Fruit fly (Drosophila melanogaster): ENCODE measurements around the gene CG31370.

CG31370 gene

dm6 chr3R:25262322-25262761, 39.9 kb upstream of the CG31370 start, which contains the start of the genes Kdsr and CG11858 (continued):
- TF ChIP-seq CG4282 (GFP tag; optimal IDR thresholded peaks at IDR 0.05): no peak
- no peak for TF ChIP-seq emc (GFP tag; optimal IDR thresholded peaks at IDR 0.05)
- peak; percentile 63 for TF ChIP-seq exex (tag; optimal IDR thresholded peaks at IDR 0.05)
- TF ChIP-seq CG15011 (GFP tag; optimal IDR thresholded peaks at IDR 0.05): no peak
- no peak for TF ChIP-seq Poxn (GFP tag; IDR thresholded peaks at IDR 0.05)
- peak; percentile 30 for TF ChIP-seq CG4617 (GFP tag; optimal IDR thresholded peaks at IDR 0.05; ENCODE audit: borderline replicate concordance)
- peak; percentile 19 for TF ChIP-seq ems (GFP tag; optimal IDR thresholded peaks at IDR 0.05)
- no peak for TF ChIP-seq gsb-n (tag; optimal IDR thresholded peaks at IDR 0.05)
- TF ChIP-seq vvl (GFP tag; IDR thresholded peaks at IDR 0.05): peak; percentile 91
- peak; percentile 52 for TF ChIP-seq BEAF-32 (GFP tag; optimal IDR thresholded peaks at IDR 0.05)
- peak; percentile 26 for TF ChIP-seq tx (GFP tag; optimal IDR thresholded peaks at IDR 0.05)
- peak; percentile 58 for TF ChIP-seq caup (GFP tag; optimal IDR thresholded peaks at IDR 0.05; ENCODE audit: severe bottlenecking)
- TF ChIP-seq C15 (GFP tag; IDR thresholded peaks at IDR 0.05): no peak
- peak; percentile 72 for TF ChIP-seq CG2889 (GFP tag; IDR thresholded peaks at IDR 0.05)
- TF ChIP-seq twi (tag; optimal IDR thresholded peaks at IDR 0.05): peak; percentile 30
- no peak for TF ChIP-seq BtbVII (GFP tag; optimal IDR thresholded peaks at IDR 0.05)
- no peak for TF ChIP-seq org-1 (GFP tag; optimal IDR thresholded peaks at IDR 0.05)
- no peak for TF ChIP-seq sr (GFP tag; IDR thresholded peaks at IDR 0.05)
- TF ChIP-seq Antp (GFP tag; optimal IDR thresholded peaks at IDR 0.05): peak; percentile 28
- 0 out of 2 replicates have a peak, but pooled peaks have one; percentile 17 for TF ChIP-seq sim (GFP tag; IDR thresholded peaks at IDR 0.05)
- no peak for TF ChIP-seq CG1024 (GFP tag; IDR thresholded peaks at IDR 0.05)
- no peak; the same call in 1 of the 2 replicates for TF ChIP-seq onecut (GFP tag; IDR thresholded peaks at IDR 0.05)
- no peak for TF ChIP-seq CG15479 (GFP tag; optimal IDR thresholded peaks at IDR 0.05)
- peak; percentile 40 for TF ChIP-seq NfI (GFP tag; optimal IDR thresholded peaks at IDR 0.05)
- peak; percentile 79 for TF ChIP-seq CG12391 (tag; optimal IDR thresholded peaks at IDR 0.05)
- no peak for TF ChIP-seq bigmax (GFP tag; optimal IDR thresholded peaks at IDR 0.05)
- TF ChIP-seq Dbx (GFP tag; IDR thresholded peaks at IDR 0.05): peak; percentile 61; the same call in 1 of the 3 replicates
- TF ChIP-seq fru (optimal IDR thresholded peaks at IDR 0.05): no peak
- peak; percentile 69 for TF ChIP-seq CG15514 (GFP tag; optimal IDR thresholded peaks at IDR 0.05)
- no peak for TF ChIP-seq Eip74EF (GFP tag; optimal IDR thresholded peaks at IDR 0.05)
- TF ChIP-seq oc (tag; optimal IDR thresholded peaks at IDR 0.05): peak; percentile 67
- peak in 1 of 2 experiments; percentile 49 for TF ChIP-seq crp (GFP tag; optimal IDR thresholded peaks at IDR 0.05)
- peak; percentile 25 for TF ChIP-seq CG18619 (GFP tag; optimal IDR thresholded peaks at IDR 0.05)
- peak; percentile 11; the same call in 1 of the 2 replicates for TF ChIP-seq Ravus (GFP tag; IDR thresholded peaks at IDR 0.05)
- TF ChIP-seq CG8478 (optimal IDR thresholded peaks at IDR 0.05): no peak
- no peak for TF ChIP-seq dati (GFP tag; IDR thresholded peaks at IDR 0.05)
- peak; percentile 49 for TF ChIP-seq CG12942 (GFP tag; optimal IDR thresholded peaks at IDR 0.05)
- TF ChIP-seq zf30C (GFP tag; optimal IDR thresholded peaks at IDR 0.05): no peak
- TF ChIP-seq so (GFP tag; IDR thresholded peaks at IDR 0.05): no peak
- TF ChIP-seq CG18011 (GFP tag; optimal IDR thresholded peaks at IDR 0.05): peak; percentile 37
- TF ChIP-seq CG30431 (GFP tag; optimal IDR thresholded peaks at IDR 0.05): no peak
- TF ChIP-seq az2 (GFP tag; optimal IDR thresholded peaks at IDR 0.05): peak; percentile 52
- peak; percentile 81 for TF ChIP-seq slbo (GFP tag; IDR thresholded peaks at IDR 0.05)
- TF ChIP-seq Opbp (GFP tag; IDR thresholded peaks at IDR 0.05; ENCODE audit: partially characterized antibody): no peak
- peak; percentile 92 for TF ChIP-seq CG17186 (GFP tag; optimal IDR thresholded peaks at IDR 0.05)
- peak; percentile 56; the same call in 1 of the 2 replicates for TF ChIP-seq E2f2 (GFP tag; IDR thresholded peaks at IDR 0.05)
- TF ChIP-seq CG11398 (GFP tag; optimal IDR thresholded peaks at IDR 0.05): no peak
- TF ChIP-seq CG9215 (GFP tag; IDR thresholded peaks at IDR 0.05): peak; percentile 59
- peak; percentile 5 for TF ChIP-seq Nf-YB (GFP tag; optimal IDR thresholded peaks at IDR 0.05)
- TF ChIP-seq CG6654 (GFP tag; optimal IDR thresholded peaks at IDR 0.05): no peak
- peak; percentile 49 for TF ChIP-seq CG12299 (tag; optimal IDR thresholded peaks at IDR 0.05)

All from whole organism, embryonic.